Worm (Caenorhabditis elegans): Measurements from ENCODE around the gene ZK1127.5.

The ZK1127.5 gene

DNA sequence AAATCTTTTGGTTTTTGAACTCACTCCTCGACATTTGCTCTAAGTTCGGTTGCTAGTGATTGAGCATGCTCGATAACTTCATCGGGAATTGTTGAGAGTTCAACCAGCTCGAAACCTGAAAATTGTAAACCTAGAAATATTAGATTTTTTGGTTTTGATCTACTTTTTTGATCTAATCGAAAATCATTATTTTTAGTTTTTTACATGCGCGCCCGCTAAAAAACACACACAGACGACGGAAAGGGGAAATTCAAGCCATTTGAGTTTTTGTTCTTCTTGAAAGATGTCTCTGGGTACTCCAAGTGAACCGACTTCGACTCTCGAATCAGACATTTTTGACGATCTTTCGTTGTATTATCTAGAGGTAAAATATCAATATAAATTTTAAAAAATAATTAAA lies 14.9 kb downstream of the ZK1127.5 start, which contains the start of gene nos-2 (continued):
- TF ChIP-seq F49E8.2 (tag; optimal IDR thresholded peaks at IDR 0.05; ENCODE audit: insufficient read depth) (no peak), lsl-1 (GFP tag; optimal IDR thresholded peaks at IDR 0.05) (peak; percentile 30), aptf-3 (GFP tag; IDR thresholded peaks at IDR 0.05) (no peak), attf-5 (GFP tag; optimal IDR thresholded peaks at IDR 0.05) (no peak)

DNA sequence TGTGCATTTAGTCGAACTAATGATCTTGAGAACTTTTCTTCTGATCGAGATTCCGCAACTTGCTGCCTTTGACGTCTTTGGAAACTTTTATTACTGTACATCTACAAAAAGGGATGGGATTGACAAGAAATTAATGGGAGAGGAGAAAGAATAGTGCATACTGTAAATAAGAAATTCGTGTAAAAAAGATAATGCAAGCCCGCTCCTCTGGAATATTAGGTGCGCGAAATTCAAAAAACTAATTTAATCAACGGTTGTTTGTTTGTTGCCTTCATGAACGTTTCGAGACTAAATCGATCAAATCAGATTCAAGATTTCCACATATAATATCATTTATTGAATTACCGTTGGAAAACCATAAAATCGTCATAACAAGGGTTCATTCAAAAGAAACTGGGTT lies 19.4 kb downstream of the ZK1127.5 start, which contains the start of gene him-14:
Gene him-14 (minus strand): TSS at position 101 of the 400 bp plus-strand sequence.
- no peak for TF ChIP-seq Y53F4B.3 (GFP tag; IDR thresholded peaks at IDR 0.05)
- TF ChIP-seq Y53G8AR.9 (GFP tag; conservative IDR thresholded peaks at IDR 0.05): 0 out of 2 replicates have a peak, but pooled peaks have one; percentile 17
- TF ChIP-seq ztf-28 (GFP tag; IDR thresholded peaks at IDR 0.05): no peak
- TF ChIP-seq let-607 (tag; optimal IDR thresholded peaks at IDR 0.05): no peak
- TF ChIP-seq nhr-80 (tag; optimal IDR thresholded peaks at IDR 0.05): no peak
- peak; percentile 1 for TF ChIP-seq snpc-1.3 (tag; optimal IDR thresholded peaks at IDR 0.05; ENCODE audit: insufficient read depth)
- no peak for TF ChIP-seq T26A5.8 (tag; optimal IDR thresholded peaks at IDR 0.05)
- TF ChIP-seq madf-6 (GFP tag; IDR thresholded peaks at IDR 0.05): peak; percentile 24; the same call in 1 of the 2 replicates
- TF ChIP-seq F39B2.1 (GFP tag; IDR thresholded peaks at IDR 0.05): no peak
- TF ChIP-seq him-1 (tag; optimal IDR thresholded peaks at IDR 0.05): peak; percentile 10
- no peak for TF ChIP-seq F23B12.7 (tag; optimal IDR thresholded peaks at IDR 0.05; ENCODE audit: insufficient read depth)
- TF ChIP-seq F49E8.2 (tag; optimal IDR thresholded peaks at IDR 0.05; ENCODE audit: insufficient read depth): peak; percentile 14

DNA sequence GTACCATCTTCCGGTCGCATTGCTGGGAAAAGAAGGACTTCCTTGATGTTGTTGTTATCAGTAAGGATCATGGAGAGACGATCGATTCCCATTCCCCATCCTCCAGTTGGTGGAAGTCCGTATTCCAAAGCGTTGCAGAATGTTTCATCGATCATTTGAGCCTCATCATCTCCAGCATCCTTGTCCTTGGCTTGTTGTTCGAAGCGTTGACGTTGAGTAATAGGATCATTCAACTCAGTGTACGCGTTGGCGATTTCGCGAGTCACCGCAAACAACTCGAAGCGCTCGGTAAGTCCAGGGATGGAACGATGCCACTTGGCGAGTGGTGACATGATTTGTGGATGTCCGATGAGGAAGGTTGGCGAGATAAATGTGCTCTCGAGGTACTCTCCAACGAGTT lies 20.0 kb downstream of the ZK1127.5 start:
- TF ChIP-seq mcd-1 (GFP tag; IDR thresholded peaks at IDR 0.05) (no peak), bed-1 (GFP tag; IDR thresholded peaks at IDR 0.05) (0 out of 2 replicates have a peak, but pooled peaks have one; percentile 16), ceh-79 (tag; optimal IDR thresholded peaks at IDR 0.05) (no peak), Y67H2A.10 (GFP tag; conservative IDR thresholded peaks at IDR 0.05) (no peak), snpc-1.3 (tag; optimal IDR thresholded peaks at IDR 0.05; ENCODE audit: insufficient read depth) (no peak), F23B12.7 (tag; optimal IDR thresholded peaks at IDR 0.05; ENCODE audit: insufficient read depth) (no peak)

DNA sequence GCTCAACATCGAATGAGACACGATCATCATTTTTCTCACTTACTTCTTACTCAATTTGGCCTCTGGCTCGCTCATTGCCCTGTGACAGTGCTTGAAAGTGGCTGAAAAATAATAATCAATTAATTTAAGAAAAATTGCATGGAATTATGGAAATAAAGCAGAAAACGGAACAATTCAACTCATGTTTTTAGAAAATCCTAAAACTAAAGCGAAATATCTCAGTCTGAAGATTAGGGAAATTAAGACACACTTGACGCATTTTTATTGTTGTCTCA lies 21.8 kb downstream of the ZK1127.5 start, which contains the start of gene kars-1:
Gene kars-1 (minus strand): TSS at position 101 of the 275 bp plus-strand sequence.
- TF ChIP-seq Y53G8AR.9 (GFP tag; conservative IDR thresholded peaks at IDR 0.05): no peak
- TF ChIP-seq nhr-120 (GFP tag; IDR thresholded peaks at IDR 0.05): no peak
- no peak for TF ChIP-seq hlh-26 (GFP tag; conservative IDR thresholded peaks at IDR 0.05)
- TF ChIP-seq B0261.1 (tag; optimal IDR thresholded peaks at IDR 0.05): no peak

DNA sequence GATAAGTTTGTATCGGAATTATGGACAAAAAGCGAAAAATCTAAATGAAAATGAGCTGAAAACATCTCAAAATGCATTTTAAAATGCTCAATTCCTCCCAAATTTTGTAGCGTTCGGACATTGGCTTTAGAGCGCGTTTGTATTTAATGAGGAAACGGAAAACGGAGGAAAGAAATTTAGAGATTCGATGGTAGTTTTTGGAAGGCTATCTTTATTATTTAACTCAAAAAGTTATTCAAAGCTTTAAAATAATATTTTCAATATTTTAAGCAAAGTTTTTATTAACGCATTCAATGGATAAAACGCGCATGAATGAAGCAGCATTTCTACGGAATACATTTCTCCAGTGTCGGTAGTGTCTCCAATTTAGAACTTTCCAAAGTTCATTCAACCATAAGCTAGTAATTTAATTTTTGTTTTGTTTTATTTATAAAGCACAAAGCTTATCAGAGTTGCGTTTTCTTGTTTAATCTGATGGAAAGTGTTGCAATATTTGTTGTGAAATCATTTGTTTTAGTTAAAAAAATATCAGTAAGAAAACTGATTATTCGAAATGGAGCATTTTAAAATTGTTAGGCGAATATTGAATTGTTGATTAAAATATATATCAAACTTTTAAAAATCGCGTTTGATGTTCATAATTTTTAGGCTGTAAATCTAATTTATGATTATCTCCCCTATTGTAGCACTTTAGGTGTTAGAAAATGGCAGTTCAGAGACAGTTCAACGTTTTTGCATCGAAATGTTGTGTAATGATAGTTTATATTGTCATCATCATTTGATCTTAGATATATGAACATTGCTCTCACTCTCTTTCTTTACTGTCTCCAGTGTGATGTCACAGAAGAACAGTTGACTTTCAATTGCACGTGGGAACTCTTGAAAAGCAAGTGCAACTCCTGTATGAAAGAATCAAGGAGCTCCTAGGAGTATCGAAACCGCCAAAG lies 22.4 kb downstream of the ZK1127.5 start:
- TF ChIP-seq rec-8 (tag; optimal IDR thresholded peaks at IDR 0.05) (no peak), ceh-58 (GFP tag; IDR thresholded peaks at IDR 0.05) (no peak), rcor-1 (GFP tag; IDR thresholded peaks at IDR 0.05) (no peak), madf-10 (tag; optimal IDR thresholded peaks at IDR 0.05) (no peak), B0035.1 (tag; optimal IDR thresholded peaks at IDR 0.05) (no peak), akir-1 (GFP tag; optimal IDR thresholded peaks at IDR 0.05) (no peak), T07F8.4 (tag; optimal IDR thresholded peaks at IDR 0.05) (no peak), F39B2.1 (GFP tag; IDR thresholded peaks at IDR 0.05) (no peak), K11D2.4 (GFP tag; IDR thresholded peaks at IDR 0.05) (no peak), ztf-22 (GFP tag; optimal IDR thresholded peaks at IDR 0.05) (no peak), T26A5.8 (tag; optimal IDR thresholded peaks at IDR 0.05) (no peak), him-1 (tag; optimal IDR thresholded peaks at IDR 0.05) (no peak), nhr-120 (GFP tag; IDR thresholded peaks at IDR 0.05) (no peak), athp-1 (tag; optimal IDR thresholded peaks at IDR 0.05) (no peak), rpc-1 (optimal IDR thresholded peaks at IDR 0.05) (no peak), rpc-1 (tag; optimal IDR thresholded peaks at IDR 0.05) (no peak), xnd-1 (tag; optimal IDR thresholded peaks at IDR 0.05) (no peak), repo-1 (tag; optimal IDR thresholded peaks at IDR 0.05) (no peak), aptf-2 (GFP tag; conservative IDR thresholded peaks at IDR 0.05) (no peak), hlh-12 (tag; optimal IDR thresholded peaks at IDR 0.05) (no peak), lin-40 (tag; optimal IDR thresholded peaks at IDR 0.05) (no peak)
